Worm (Caenorhabditis elegans) whole organism, L3 larva: ENCODE data around the gene F12A10.1.

Source experiments
- aly-2 ChIP-seq: fragments of 150-350 bp; optimal IDR thresholded peaks from 2 replicates; lab custom pipeline; 2014; ENCODE audit warnings: missing biosample characterization, missing genetic modification characterization
- ama-1 ChIP-seq: fragments of 150-350 bp; optimal IDR thresholded peaks from 2 replicates; lab custom pipeline; 2018
- ceh-28 ChIP-seq: fragments of 150-350 bp; optimal IDR thresholded peaks from 2 replicates; lab custom pipeline; 2014; ENCODE audit warnings: missing biosample characterization, missing genetic modification reagents, missing genetic modification characterization
- ceh-82 ChIP-seq: fragments of 150-350 bp; optimal IDR thresholded peaks from 2 replicates; lab custom pipeline; 2014; ENCODE audit warnings: missing biosample characterization, missing genetic modification characterization
- daf-12 ChIP-seq: fragments of 150-350 bp; optimal IDR thresholded peaks from 2 replicates; lab custom pipeline; 2014; ENCODE audit warnings: missing biosample characterization, missing genetic modification reagents, missing genetic modification characterization
- egl-27 ChIP-seq: sonication (generic microtip); optimal IDR thresholded peaks from 4 replicates; lab custom pipeline; 2017; ENCODE audit warnings: missing biosample characterization, missing genetic modification reagents, missing genetic modification characterization
- egl-5 ChIP-seq: fragments of 150-350 bp; optimal IDR thresholded peaks from 2 replicates; lab custom pipeline; 2017; ENCODE audit warnings: missing biosample characterization, missing genetic modification reagents, missing genetic modification characterization, inconsistent platforms
- elt-1 ChIP-seq: fragments of 150-350 bp; optimal IDR thresholded peaks from 2 replicates; lab custom pipeline; 2014; ENCODE audit warnings: missing biosample characterization, missing genetic modification characterization
- elt-3 ChIP-seq, 3 experiments: fragments of 150-350 bp in 1 of 3; sonication (generic microtip) in 2 of 3; optimal IDR thresholded peaks; 2 replicates in 2 of 3; 4 replicates in 1 of 3; lab custom pipeline; 2014 to 2017; ENCODE audit warnings: missing biosample characterization in 3 of 3, missing genetic modification characterization in 3 of 3
- eor-1 ChIP-seq, 2 experiments: fragments of 150-350 bp; optimal IDR thresholded peaks; 2 replicates each; lab custom pipeline; 2014 to 2018; ENCODE audit warnings: missing biosample characterization in 2 of 2, missing genetic modification characterization in 2 of 2
- fkh-10 ChIP-seq: sonication (generic microtip); optimal IDR thresholded peaks from 2 replicates; lab custom pipeline; 2017; ENCODE audit warnings: missing biosample characterization, missing genetic modification reagents, missing genetic modification characterization
- fos-1 ChIP-seq: fragments of 150-350 bp; optimal IDR thresholded peaks from 2 replicates; lab custom pipeline; 2014; ENCODE audit warnings: missing biosample characterization, missing genetic modification characterization
- hmg-11 ChIP-seq: sonication (generic microtip); optimal IDR thresholded peaks from 2 replicates; lab custom pipeline; 2016; ENCODE audit warnings: missing genetic modification characterization, missing compliant biosample characterization
- lin-15B ChIP-seq: fragments of 150-350 bp; optimal IDR thresholded peaks from 2 replicates; lab custom pipeline; 2014; ENCODE audit warnings: missing biosample characterization, missing genetic modification characterization
- lin-39 ChIP-seq: fragments of 150-350 bp; optimal IDR thresholded peaks from 2 replicates; lab custom pipeline; 2018; ENCODE audit warnings: missing biosample characterization, missing genetic modification reagents, missing genetic modification characterization
- lsy-12 ChIP-seq: sonication (generic microtip); optimal IDR thresholded peaks from 2 replicates; lab custom pipeline; 2016; ENCODE audit warnings: mild to moderate bottlenecking, missing genetic modification characterization, missing compliant biosample characterization
- mdl-1 ChIP-seq: fragments of 150-350 bp; optimal IDR thresholded peaks from 2 replicates; lab custom pipeline; 2014; ENCODE audit warnings: missing biosample characterization, missing genetic modification characterization
- nhr-11 ChIP-seq: fragments of 150-350 bp; optimal IDR thresholded peaks from 2 replicates; lab custom pipeline; 2014; ENCODE audit warnings: missing biosample characterization, missing genetic modification characterization
- nhr-23 ChIP-seq: fragments of 150-350 bp; optimal IDR thresholded peaks from 2 replicates; lab custom pipeline; 2014; ENCODE audit warnings: missing biosample characterization, missing genetic modification reagents, missing genetic modification characterization
- nhr-25 ChIP-seq: sonication (generic microtip); optimal IDR thresholded peaks from 2 replicates; lab custom pipeline; 2017; ENCODE audit warnings: missing biosample characterization, missing genetic modification characterization
- nhr-28 ChIP-seq: fragments of 150-350 bp; optimal IDR thresholded peaks from 2 replicates; lab custom pipeline; 2014; ENCODE audit warnings: missing biosample characterization, missing genetic modification characterization
- nhr-67 ChIP-seq: fragments of 150-350 bp; optimal IDR thresholded peaks from 2 replicates; lab custom pipeline; 2014; ENCODE audit warnings: missing biosample characterization, missing genetic modification characterization
- nhr-76 ChIP-seq: fragments of 150-350 bp; sonication (generic microtip); optimal IDR thresholded peaks from 5 replicates; lab custom pipeline; 2014; ENCODE audit warnings: missing biosample characterization, missing genetic modification characterization
- nhr-77 ChIP-seq: fragments of 150-350 bp; optimal IDR thresholded peaks from 2 replicates; lab custom pipeline; 2014; ENCODE audit warnings: missing biosample characterization, missing genetic modification characterization
- pha-4 ChIP-seq: fragments of 150-350 bp; optimal IDR thresholded peaks from 2 replicates; lab custom pipeline; 2014; ENCODE audit warnings: missing biosample characterization, missing genetic modification reagents, missing genetic modification characterization
- pqm-1 ChIP-seq: fragments of 150-350 bp; optimal IDR thresholded peaks from 2 replicates; lab custom pipeline; 2017; ENCODE audit warnings: missing biosample characterization, missing genetic modification characterization, inconsistent platforms
- sea-2 ChIP-seq: fragments of 150-350 bp; sonication (generic microtip); optimal IDR thresholded peaks from 4 replicates; lab custom pipeline; 2014; ENCODE audit warnings: missing biosample characterization, missing genetic modification reagents, missing genetic modification characterization
- snpc-4 ChIP-seq: fragments of 150-350 bp; optimal IDR thresholded peaks from 2 replicates; lab custom pipeline; 2014; ENCODE audit warnings: missing biosample characterization, missing genetic modification characterization
- tbx-2 ChIP-seq: sonication (generic microtip); optimal IDR thresholded peaks from 2 replicates; lab custom pipeline; 2016; ENCODE audit warnings: mild to moderate bottlenecking, missing genetic modification characterization, missing compliant biosample characterization
- unc-39 ChIP-seq: sonication (generic microtip); optimal IDR thresholded peaks from 4 replicates; lab custom pipeline; 2017; ENCODE audit warnings: missing biosample characterization, missing genetic modification characterization
- unc-62 ChIP-seq: fragments of 150-350 bp; sonication (generic microtip); optimal IDR thresholded peaks from 4 replicates; lab custom pipeline; 2014; ENCODE audit warnings: missing biosample characterization, missing genetic modification reagents, missing genetic modification characterization
- ztf-11 ChIP-seq: fragments of 150-350 bp; optimal IDR thresholded peaks from 2 replicates; lab custom pipeline; 2014; ENCODE audit warnings: missing biosample characterization, missing genetic modification characterization
- ztf-4 ChIP-seq: fragments of 150-350 bp; optimal IDR thresholded peaks from 2 replicates; lab custom pipeline; 2014; ENCODE audit warnings: missing biosample characterization, missing genetic modification characterization

F12A10.1 gene

DNA sequence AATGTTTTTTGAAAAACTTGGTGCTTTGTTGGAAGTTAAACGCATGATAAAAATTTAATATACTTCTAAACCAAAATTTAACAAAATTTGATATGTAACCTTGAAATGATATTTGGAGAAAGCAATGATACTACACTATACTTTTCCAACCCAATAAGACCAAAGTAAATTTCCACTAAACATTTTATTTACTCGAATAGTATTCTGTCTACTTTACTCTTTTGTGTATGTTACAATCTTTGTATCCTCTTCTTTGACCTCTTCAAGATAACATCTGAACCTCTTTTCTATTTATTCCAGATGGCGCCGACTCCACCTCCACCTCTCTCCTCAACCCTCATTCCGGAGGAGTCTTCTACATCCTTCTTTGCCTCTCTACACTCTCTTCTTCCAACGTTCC, 42.8 kb upstream of the F12A10.1 start, which contains the start of gene dhs-5:
Gene dhs-5 (plus strand): TSS at position 301 of the 400 bp plus-strand sequence.
- TF ChIP-seq nhr-23 (tag; lab: Kevin White, UChicago): peak; percentile 1
- no peak for TF ChIP-seq pha-4 (tag; lab: Kevin White, UChicago)
- TF ChIP-seq, all 47 proteins: peak for 1

DNA sequence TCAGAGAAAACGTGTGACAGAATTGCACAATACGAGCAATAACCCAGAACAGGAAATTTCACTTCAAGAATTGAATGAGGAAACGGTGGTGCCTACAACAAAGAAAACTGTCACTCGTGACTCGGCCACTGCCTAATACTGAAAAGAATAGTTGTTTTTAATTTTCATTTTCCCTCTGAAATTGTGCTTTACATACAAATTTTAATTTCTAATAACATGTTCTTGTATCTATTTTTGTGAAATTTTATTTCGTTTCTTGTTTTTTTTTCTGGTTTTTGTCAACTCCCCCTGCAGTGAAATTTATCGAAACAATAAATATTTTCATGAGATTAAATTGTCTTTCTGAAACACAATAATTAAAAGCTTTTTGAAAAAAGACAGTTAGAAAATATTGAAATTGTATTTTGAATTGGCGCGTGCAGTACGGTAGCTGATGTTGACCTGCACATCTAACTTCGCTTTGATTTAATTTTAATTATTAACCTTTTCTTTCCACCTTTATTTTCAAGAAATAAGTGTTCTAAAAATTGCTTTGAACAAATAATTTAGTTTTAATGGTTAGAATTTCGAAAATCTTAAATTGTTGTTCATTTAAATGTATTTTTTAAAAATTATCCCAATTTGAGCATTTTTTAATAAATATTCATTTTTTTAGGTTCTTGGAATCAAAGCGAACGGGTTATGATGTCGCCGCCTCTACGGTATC, 40.5 kb upstream of the F12A10.1 start, which contains the start of gene daz-1:
Gene daz-1 (plus strand): TSS at position 656 of the 706 bp plus-strand sequence.
- no peak for TF ChIP-seq tbx-2 (tag; lab: Kevin White, UChicago)
- no peak for TF ChIP-seq ztf-11 (tag; lab: Kevin White, UChicago)
- TF ChIP-seq fkh-10 (GFP tag; lab: Kevin White, UChicago): no peak
- TF ChIP-seq aly-2 (tag; lab: Kevin White, UChicago): no peak
- no peak for TF ChIP-seq nhr-76 (tag; lab: Kevin White, UChicago)
- TF ChIP-seq pqm-1 (tag; lab: Kevin White, UChicago): no peak
- no peak for TF ChIP-seq egl-5
- TF ChIP-seq nhr-11 (tag; lab: Kevin White, UChicago): no peak
- TF ChIP-seq lin-15B (tag; lab: Kevin White, UChicago): no peak
- TF ChIP-seq eor-1 (tag; optimal IDR thresholded peaks at IDR 0.05; lab: Kevin White, UChicago): no peak
- no peak for TF ChIP-seq pha-4 (tag; lab: Kevin White, UChicago)
- TF ChIP-seq egl-27 (tag; lab: Kevin White, UChicago): no peak
- TF ChIP-seq nhr-23 (tag; lab: Kevin White, UChicago): no peak
- no peak for TF ChIP-seq ama-1 (lab: Kevin White, UChicago)
- no peak for TF ChIP-seq unc-39 (tag; lab: Kevin White, UChicago)
- no peak for TF ChIP-seq lsy-12 (tag; lab: Kevin White, UChicago)
- TF ChIP-seq elt-1 (tag; lab: Kevin White, UChicago): no peak
- no peak for TF ChIP-seq ceh-28 (tag; lab: Kevin White, UChicago)
- TF ChIP-seq nhr-67 (tag; lab: Kevin White, UChicago): no peak
- no peak for TF ChIP-seq mdl-1 (tag; lab: Kevin White, UChicago)
- TF ChIP-seq, all 47 proteins: peak for 0

DNA sequence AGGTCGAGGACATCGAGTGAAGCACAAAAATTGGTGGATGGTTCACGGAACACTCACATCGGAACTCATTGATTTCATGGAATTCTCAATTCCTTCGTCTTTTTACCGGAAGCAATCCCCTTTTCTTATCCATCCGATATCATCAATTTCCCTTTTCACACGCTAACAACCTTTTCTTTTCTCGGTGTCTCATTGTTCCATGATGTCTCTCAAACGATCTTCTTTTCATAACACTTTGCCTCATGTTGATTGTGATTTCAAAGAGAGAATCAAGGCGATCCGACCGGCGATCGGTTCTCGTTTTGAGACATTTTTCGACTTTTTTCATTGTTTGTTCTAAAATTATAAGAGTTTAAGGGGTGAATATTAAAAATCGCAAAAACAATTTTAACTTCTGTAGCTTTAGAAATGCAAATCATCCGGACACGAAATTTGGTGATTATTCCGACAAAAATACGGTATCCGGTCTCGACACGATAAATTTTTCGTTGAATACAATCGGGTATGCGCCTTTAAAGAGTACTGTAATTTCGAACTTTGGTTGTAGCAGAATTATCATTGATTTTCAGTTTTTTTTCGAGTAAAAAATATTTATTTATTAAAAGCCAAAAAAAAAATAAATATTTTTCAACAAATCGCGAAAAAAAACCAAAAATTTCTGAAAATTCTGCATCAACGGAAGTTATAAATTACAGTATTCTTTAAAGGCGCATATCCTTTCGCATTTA, 37.5 kb upstream of the F12A10.1 start:
- TF ChIP-seq sea-2 (GFP tag; lab: Kevin White, UChicago) (no peak), elt-3 (tag; optimal IDR thresholded peaks at IDR 0.05; lab: Kevin White, UChicago) (peak in 1 of 3 experiments; percentile 16), eor-1 (tag; optimal IDR thresholded peaks at IDR 0.05; lab: Kevin White, UChicago) (no peak)

DNA sequence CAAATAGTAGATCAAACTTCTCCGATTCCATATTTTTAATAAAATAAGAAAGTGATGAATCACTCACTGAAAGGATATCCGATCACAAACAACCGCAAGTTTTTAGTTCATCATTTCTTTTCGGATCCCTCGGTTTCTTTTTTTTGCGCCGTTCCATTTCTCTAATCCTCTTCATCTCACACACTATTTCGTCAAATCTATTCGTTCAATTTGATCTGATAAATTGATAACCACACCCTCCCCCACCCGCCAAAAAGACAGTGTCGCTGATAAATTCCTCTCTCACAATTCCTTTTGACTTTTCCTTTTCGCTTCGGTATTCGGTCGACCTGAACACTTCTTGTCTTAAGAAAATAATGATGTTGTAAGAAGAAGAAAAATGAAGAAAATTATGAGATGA, 36.8 kb upstream of the F12A10.1 start:
- TF ChIP-seq eor-1 (tag; optimal IDR thresholded peaks at IDR 0.05; lab: Kevin White, UChicago): no peak
- no peak for TF ChIP-seq nhr-28
- peak; percentile 38 for TF ChIP-seq nhr-25
- no peak for TF ChIP-seq ceh-82 (tag; lab: Kevin White, UChicago)
- TF ChIP-seq daf-12 (tag; lab: Kevin White, UChicago): no peak
- peak; percentile 12 for TF ChIP-seq nhr-23 (tag; lab: Kevin White, UChicago)
- TF ChIP-seq unc-62 (GFP tag; lab: Kevin White, UChicago): no peak
- no peak for TF ChIP-seq egl-27 (tag; lab: Kevin White, UChicago)
- TF ChIP-seq lsy-12 (tag; lab: Kevin White, UChicago): no peak
- TF ChIP-seq lin-39 (tag; lab: Kevin White, UChicago): no peak
- TF ChIP-seq ztf-4 (tag; lab: Kevin White, UChicago): no peak
- TF ChIP-seq snpc-4: no peak
- TF ChIP-seq unc-39 (tag; lab: Kevin White, UChicago): no peak
- peak in 1 of 3 experiments; percentile 80 for TF ChIP-seq elt-3 (tag; optimal IDR thresholded peaks at IDR 0.05; lab: Kevin White, UChicago)
- TF ChIP-seq nhr-77 (tag; lab: Kevin White, UChicago): no peak
- no peak for TF ChIP-seq nhr-11 (tag; lab: Kevin White, UChicago)
- no peak for TF ChIP-seq fkh-10 (GFP tag; lab: Kevin White, UChicago)
- no peak for TF ChIP-seq hmg-11
- no peak for TF ChIP-seq fos-1
